Worm (Caenorhabditis elegans): ENCODE measurements around the gene T05C12.8.

The T05C12.8 gene

DNA sequence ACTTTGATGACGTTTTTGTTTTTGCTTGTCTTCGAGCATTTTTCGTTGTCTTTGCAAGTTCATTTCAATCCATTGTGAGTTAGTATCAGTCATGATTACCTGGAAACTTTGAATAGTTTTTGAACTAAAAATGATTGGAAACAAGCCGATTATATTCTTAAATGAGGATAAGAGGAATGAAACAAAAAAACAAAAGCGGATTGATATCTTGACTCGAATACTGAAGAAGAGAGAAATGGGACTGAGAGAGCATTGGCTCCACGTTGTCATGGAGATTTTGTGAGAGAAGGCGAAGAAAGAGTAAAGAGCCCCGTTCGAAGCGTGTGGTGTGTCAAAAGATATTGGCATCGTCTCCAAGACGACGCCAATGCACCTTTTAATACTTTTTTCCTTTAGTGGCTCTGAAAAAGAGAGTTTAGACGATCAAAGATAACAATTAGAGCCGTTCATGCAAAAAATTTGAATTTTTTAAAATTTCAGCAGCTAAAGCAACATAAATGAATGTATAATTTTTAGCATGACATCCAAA lies 33.4 kb downstream of the T05C12.8 start, which contains the start of the genes tub-1 and tmem-138:
Gene tub-1 (minus strand): TSS at position 101 of the 529 bp plus-strand sequence.
Gene tmem-138 (plus strand): TSS at position 479 of the 529 bp plus-strand sequence.
- TF ChIP-seq egl-44 (GFP tag; IDR thresholded peaks at IDR 0.05) (no peak), Y53G8AR.9 (GFP tag; conservative IDR thresholded peaks at IDR 0.05) (no peak), ztf-3 (GFP tag; optimal IDR thresholded peaks at IDR 0.05) (no peak), lin-40 (tag; optimal IDR thresholded peaks at IDR 0.05) (no peak), dpl-1 (GFP tag; optimal IDR thresholded peaks at IDR 0.05) (no peak), xnd-1 (tag; optimal IDR thresholded peaks at IDR 0.05) (no peak), let-607 (tag; optimal IDR thresholded peaks at IDR 0.05) (no peak), B0336.3 (GFP tag; IDR thresholded peaks at IDR 0.05) (no peak), tlf-1 (GFP tag; optimal IDR thresholded peaks at IDR 0.05) (no peak), ceh-91 (GFP tag; IDR thresholded peaks at IDR 0.05) (no peak), die-1 (tag; optimal IDR thresholded peaks at IDR 0.05) (no peak)

DNA sequence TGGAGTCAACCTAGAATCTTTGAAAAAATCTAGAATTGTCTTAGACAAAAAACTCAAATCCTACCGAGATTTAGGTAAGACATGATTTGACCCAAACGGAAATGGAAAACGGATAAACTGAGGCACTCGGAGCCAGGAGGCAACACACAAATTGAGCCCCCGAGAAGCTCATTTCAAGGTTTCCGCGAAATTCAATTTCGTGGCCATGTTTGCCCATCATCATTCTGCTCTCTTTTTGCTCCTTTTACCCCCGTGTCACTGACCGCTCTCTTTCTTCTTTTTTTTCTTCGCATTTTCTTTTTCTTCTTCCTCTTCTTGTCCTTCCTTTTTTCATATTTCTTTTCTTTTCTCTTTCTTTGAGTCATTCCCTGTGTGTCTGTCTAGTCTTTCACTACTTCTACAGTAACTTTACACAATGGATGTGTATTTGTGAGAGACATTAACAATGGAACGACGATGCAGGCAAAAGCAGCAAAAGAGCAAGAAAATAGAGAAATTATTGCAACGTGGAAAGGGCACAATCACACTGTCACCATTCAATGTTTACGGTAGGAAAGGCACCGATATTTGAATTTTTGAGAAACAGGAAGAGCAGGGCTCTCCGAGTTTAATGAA lies 37.5 kb downstream of the T05C12.8 start:
- TF ChIP-seq F57C9.4 (tag; optimal IDR thresholded peaks at IDR 0.05) (no peak), nhr-27 (tag; optimal IDR thresholded peaks at IDR 0.05) (no peak), ekl-4 (GFP tag; IDR thresholded peaks at IDR 0.05) (no peak), hsf-1 (GFP tag; IDR thresholded peaks at IDR 0.05) (no peak), ceh-91 (GFP tag; IDR thresholded peaks at IDR 0.05) (no peak), ztf-26 (tag; optimal IDR thresholded peaks at IDR 0.05) (no peak), sptf-2 (GFP tag; optimal IDR thresholded peaks at IDR 0.05) (no peak), die-1 (tag; optimal IDR thresholded peaks at IDR 0.05) (no peak), repo-1 (tag; optimal IDR thresholded peaks at IDR 0.05) (no peak), lsy-27 (tag; optimal IDR thresholded peaks at IDR 0.05; ENCODE audit: borderline replicate concordance, insufficient read depth) (no peak), zfh-2 (GFP tag; conservative IDR thresholded peaks at IDR 0.05) (no peak), him-1 (tag; optimal IDR thresholded peaks at IDR 0.05) (no peak), attf-5 (GFP tag; optimal IDR thresholded peaks at IDR 0.05) (no peak), snpc-1.3 (tag; optimal IDR thresholded peaks at IDR 0.05; ENCODE audit: insufficient read depth) (no peak), mes-4 (tag; optimal IDR thresholded peaks at IDR 0.05) (no peak), lag-1 (GFP tag; IDR thresholded peaks at IDR 0.05) (no peak), ceh-27 (GFP tag; optimal IDR thresholded peaks at IDR 0.05) (no peak), F33H1.4 (GFP tag; IDR thresholded peaks at IDR 0.05) (no peak)

DNA sequence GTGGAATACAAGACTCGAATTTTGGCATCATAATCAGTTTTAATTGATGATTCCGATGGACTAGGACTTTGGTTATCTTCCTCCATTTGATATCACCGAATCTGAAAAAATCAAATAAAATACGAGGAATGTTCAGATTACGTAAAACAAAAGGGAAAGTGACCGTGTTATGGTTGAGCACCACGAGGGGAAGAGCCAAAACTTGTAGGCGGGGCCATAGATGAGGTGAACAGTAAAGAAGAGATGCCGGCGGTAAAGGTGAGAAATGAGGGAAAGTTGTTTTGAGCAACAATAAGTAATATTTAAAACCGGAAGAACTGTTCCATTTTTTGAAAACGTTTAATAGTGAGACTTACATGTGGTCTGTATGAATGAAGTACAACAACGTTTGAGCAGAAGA lies 40.4 kb downstream of the T05C12.8 start, which contains the start of gene F10B5.3:
Gene F10B5.3 (minus strand): TSS at position 101 of the 400 bp plus-strand sequence.
- TF ChIP-seq ccch-3 (GFP tag; optimal IDR thresholded peaks at IDR 0.05) = no peak
- TF ChIP-seq nhr-80 (tag; optimal IDR thresholded peaks at IDR 0.05) = no peak
- no peak for TF ChIP-seq egl-44 (GFP tag; IDR thresholded peaks at IDR 0.05)
- no peak for TF ChIP-seq hrde-1 (tag; optimal IDR thresholded peaks at IDR 0.05; ENCODE audit: borderline replicate concordance)
- TF ChIP-seq K11D2.4 (GFP tag; IDR thresholded peaks at IDR 0.05) = no peak
- no peak for TF ChIP-seq snpc-1.1 (tag; optimal IDR thresholded peaks at IDR 0.05; ENCODE audit: insufficient read depth)
- TF ChIP-seq ceh-79 (tag; optimal IDR thresholded peaks at IDR 0.05) = no peak
- TF ChIP-seq ztf-28 (GFP tag; IDR thresholded peaks at IDR 0.05) = no peak
- TF ChIP-seq Y67H2A.10 (GFP tag; conservative IDR thresholded peaks at IDR 0.05) = no peak

Data from whole organism, young adult.